Worm (Caenorhabditis elegans) whole organism, L1 larva: Measurements from ENCODE around the gene K11H12.9.

Experiments used
- C04F5.9 ChIP-seq: sonication (generic microtip); optimal IDR thresholded peaks from 2 replicates; lab custom pipeline; 2016; ENCODE audit warnings: missing genetic modification characterization, missing compliant biosample characterization
- C16A3.4 ChIP-seq: fragments of 150-350 bp; optimal IDR thresholded peaks from 2 replicates; lab custom pipeline; 2014; ENCODE audit warnings: missing biosample characterization, missing genetic modification characterization
- C34B4.2 ChIP-seq: sonication (generic microtip); optimal IDR thresholded peaks from 2 replicates; lab custom pipeline; 2017; ENCODE audit warnings: mild to moderate bottlenecking, missing genetic modification characterization, missing compliant biosample characterization
- alr-1 ChIP-seq: fragments of 200-800 bp; sonication (Bioruptor generic); optimal IDR thresholded peaks from 2 replicates; lab custom pipeline; 2018; ENCODE audit warnings: borderline replicate concordance, mild to moderate bottlenecking, missing genetic modification characterization, missing compliant biosample characterization
- ama-1 ChIP-seq: fragments of 150-350 bp; optimal IDR thresholded peaks from 2 replicates; lab custom pipeline; 2014
- ceh-82 ChIP-seq, 3 experiments: fragments of 150-350 bp in 1 of 3; sonication (generic microtip) in 2 of 3; optimal IDR thresholded peaks; 2 replicates each; lab custom pipeline; 2014 to 2017; ENCODE audit warnings: missing biosample characterization in 3 of 3, missing genetic modification characterization in 3 of 3
- ceh-90 ChIP-seq: sonication (generic microtip); optimal IDR thresholded peaks from 2 replicates; lab custom pipeline; 2016; ENCODE audit warnings: missing genetic modification characterization, missing compliant biosample characterization
- ces-1 ChIP-seq: fragments of 150-350 bp; optimal IDR thresholded peaks from 2 replicates; lab custom pipeline; 2014; ENCODE audit warnings: missing biosample characterization, missing genetic modification reagents, missing genetic modification characterization
- dsc-1 ChIP-seq: sonication (generic microtip); optimal IDR thresholded peaks from 2 replicates; lab custom pipeline; 2016; ENCODE audit warnings: mild to moderate bottlenecking, missing genetic modification characterization, missing compliant biosample characterization
- efl-1 ChIP-seq, 4 experiments: fragments of 150-350 bp; optimal IDR thresholded peaks in 3 of 4; peaks in 1 of 4; 1 replicate in 1 of 4; 2 replicates in 3 of 4; lab custom pipeline; 2014; ENCODE audit warnings: missing biosample characterization in 2 of 4, missing genetic modification characterization in 2 of 4, missing genetic modification reagents in 2 of 4
- fkh-10 ChIP-seq: sonication (generic microtip); optimal IDR thresholded peaks from 2 replicates; lab custom pipeline; 2017; ENCODE audit warnings: missing biosample characterization, missing genetic modification reagents, missing genetic modification characterization
- fkh-4 ChIP-seq: sonication (generic microtip); optimal IDR thresholded peaks from 2 replicates; lab custom pipeline; 2016; ENCODE audit warnings: missing compliant biosample characterization, missing genetic modification characterization, borderline replicate concordance
- fkh-8 ChIP-seq: sonication (generic microtip); optimal IDR thresholded peaks from 2 replicates; lab custom pipeline; 2016; ENCODE audit warnings: mild to moderate bottlenecking, missing genetic modification characterization, missing compliant biosample characterization
- grh-1 ChIP-seq: fragments of 200-800 bp; sonication (Bioruptor generic); IDR thresholded peaks from 2 replicates; pipeline ENCODE4 v1.3.6; 2022; ENCODE audit warnings: missing genetic modification reagents, missing genetic modification characterization, missing compliant biosample characterization
- hlh-4 ChIP-seq: sonication (generic microtip); optimal IDR thresholded peaks from 2 replicates; lab custom pipeline; 2016; ENCODE audit warnings: mild to moderate bottlenecking, missing genetic modification characterization, missing compliant biosample characterization
- lin-14 ChIP-seq: fragments of 200-800 bp; sonication (Bioruptor generic); optimal IDR thresholded peaks from 2 replicates; lab custom pipeline; 2018; ENCODE audit warnings: mild to moderate bottlenecking, missing genetic modification characterization, moderate library complexity, missing compliant biosample characterization
- lin-15B ChIP-seq: fragments of 150-350 bp; sonication (generic microtip); optimal IDR thresholded peaks from 3 replicates; lab custom pipeline; 2014; ENCODE audit warnings: missing biosample characterization, missing genetic modification characterization
- lin-35 ChIP-seq, 2 experiments: fragments of 150-350 bp; optimal IDR thresholded peaks; 2 replicates each; lab custom pipeline; 2014; ENCODE audit warnings: missing biosample characterization in 2 of 2, missing genetic modification characterization in 2 of 2, missing genetic modification reagents in 2 of 2
- lsy-2 ChIP-seq, 2 experiments: fragments of 150-350 bp; optimal IDR thresholded peaks; 2 replicates each; lab custom pipeline; 2014; ENCODE audit warnings: missing biosample characterization in 2 of 2, missing genetic modification characterization in 2 of 2
- mdl-1 ChIP-seq, 2 experiments: fragments of 150-350 bp; optimal IDR thresholded peaks; 2 replicates each; lab custom pipeline; 2014 to 2017; ENCODE audit warnings: missing biosample characterization in 2 of 2, missing genetic modification characterization in 2 of 2, inconsistent platforms in 1 of 2
- mef-2 ChIP-seq: fragments of 150-350 bp; optimal IDR thresholded peaks from 2 replicates; lab custom pipeline; 2014; ENCODE audit warnings: missing biosample characterization, missing genetic modification characterization
- mep-1 ChIP-seq: fragments of 150-350 bp; optimal IDR thresholded peaks from 2 replicates; lab custom pipeline; 2014; ENCODE audit warnings: missing biosample characterization, missing genetic modification characterization
- nhr-19 ChIP-seq: fragments of 200-800 bp; sonication (Bioruptor generic); conservative IDR thresholded peaks from 2 replicates; pipeline ENCODE4 v1.3.6; 2022; ENCODE audit warnings: missing genetic modification characterization, missing compliant biosample characterization
- nhr-20 ChIP-seq: sonication (generic microtip); optimal IDR thresholded peaks from 2 replicates; lab custom pipeline; 2016; ENCODE audit warnings: mild to moderate bottlenecking, missing genetic modification characterization, missing compliant biosample characterization
- nhr-47 ChIP-seq: sonication (generic microtip); optimal IDR thresholded peaks from 2 replicates; lab custom pipeline; 2016; ENCODE audit warnings: mild to moderate bottlenecking, missing genetic modification characterization, moderate library complexity, missing compliant biosample characterization
- nhr-71 ChIP-seq: sonication (generic microtip); optimal IDR thresholded peaks from 2 replicates; lab custom pipeline; 2016; ENCODE audit warnings: mild to moderate bottlenecking, missing genetic modification characterization, moderate library complexity, missing compliant biosample characterization
- nhr-76 ChIP-seq: sonication (generic microtip); optimal IDR thresholded peaks from 2 replicates; lab custom pipeline; 2017; ENCODE audit warnings: missing biosample characterization, missing genetic modification characterization
- nhr-84 ChIP-seq: sonication (generic microtip); optimal IDR thresholded peaks from 2 replicates; lab custom pipeline; 2017; ENCODE audit warnings: missing biosample characterization, missing genetic modification characterization
- nhr-85 ChIP-seq: sonication (generic microtip); peaks from one replicate; lab custom pipeline; 2016; ENCODE audit warnings: missing genetic modification characterization, inconsistent platforms, missing compliant biosample characterization
- nhr-90 ChIP-seq: sonication (generic microtip); optimal IDR thresholded peaks from 2 replicates; lab custom pipeline; 2016; ENCODE audit warnings: mild to moderate bottlenecking, missing genetic modification characterization, missing compliant biosample characterization; ENCODE audit not compliant: poor library complexity
- pax-3 ChIP-seq: fragments of 200-800 bp; sonication (Bioruptor generic); optimal IDR thresholded peaks from 2 replicates; lab custom pipeline; 2018; ENCODE audit warnings: mild to moderate bottlenecking, missing genetic modification characterization, moderate library complexity, missing compliant biosample characterization
- rnt-1 ChIP-seq: sonication (generic microtip); optimal IDR thresholded peaks from 2 replicates; lab custom pipeline; 2016; ENCODE audit warnings: mild to moderate bottlenecking, missing genetic modification characterization, moderate library complexity, missing compliant biosample characterization
- skn-1 ChIP-seq: fragments of 150-350 bp; optimal IDR thresholded peaks from 2 replicates; lab custom pipeline; 2014; ENCODE audit warnings: missing biosample characterization, missing genetic modification characterization
- sox-4 ChIP-seq: sonication (generic microtip); optimal IDR thresholded peaks from 2 replicates; lab custom pipeline; 2016; ENCODE audit warnings: missing genetic modification characterization, missing compliant biosample characterization
- sup-37 ChIP-seq: fragments of 200-800 bp; sonication (Bioruptor generic); optimal IDR thresholded peaks from 2 replicates; lab custom pipeline; 2018; ENCODE audit warnings: mild to moderate bottlenecking, missing genetic modification characterization, missing compliant biosample characterization
- unc-98 ChIP-seq: fragments of 200-800 bp; sonication (Bioruptor generic); IDR thresholded peaks from 2 replicates; pipeline ENCODE4 v1.3.6; 2022; ENCODE audit warnings: missing genetic modification characterization, missing compliant biosample characterization
- vab-15 ChIP-seq: sonication (generic microtip); optimal IDR thresholded peaks from 2 replicates; lab custom pipeline; 2017; ENCODE audit warnings: missing genotype, mild to moderate bottlenecking, missing genetic modification characterization, missing compliant biosample characterization
- ztf-11 ChIP-seq, 2 experiments: sonication (generic microtip); optimal IDR thresholded peaks; 2 replicates each; lab custom pipeline; 2016 to 2017; ENCODE audit warnings: missing genetic modification characterization in 2 of 2, missing biosample characterization in 1 of 2, missing compliant biosample characterization in 1 of 2

The K11H12.9 gene

DNA sequence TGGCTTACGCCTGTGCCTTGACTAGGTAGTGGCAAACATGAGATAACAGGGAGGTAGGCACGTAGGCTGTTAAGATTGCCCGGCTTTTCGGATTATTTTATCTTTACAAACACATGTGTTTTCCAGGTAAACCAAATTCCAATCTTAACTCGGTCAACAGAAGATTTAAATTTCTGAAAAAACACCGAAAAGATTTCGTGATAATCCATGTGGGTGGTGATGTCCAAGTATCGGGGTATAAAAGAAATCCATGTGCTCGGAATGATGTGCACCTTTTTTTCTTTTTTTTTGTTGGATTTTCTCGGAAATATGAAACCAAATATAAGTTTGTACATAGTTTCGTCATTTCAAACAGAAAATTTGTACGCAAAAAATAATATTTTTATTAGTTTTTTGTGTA is 6.0 kb upstream of the K11H12.9 start (continued):
- TF ChIP-seq sox-4 (tag; lab: Kevin White, UChicago) = peak; percentile 62
- TF ChIP-seq vab-15 (tag; lab: Kevin White, UChicago) = no peak
- TF ChIP-seq C04F5.9 (tag; lab: Kevin White, UChicago) = no peak
- no peak for TF ChIP-seq nhr-90 (tag; lab: Kevin White, UChicago)
- no peak for TF ChIP-seq lin-35 (GFP tag; optimal IDR thresholded peaks at IDR 0.05; lab: Kevin White, UChicago)
- no peak for TF ChIP-seq fkh-8
- no peak for TF ChIP-seq mep-1
- TF ChIP-seq ces-1 (GFP tag; lab: Kevin White, UChicago) = no peak
- TF ChIP-seq rnt-1 (tag; lab: Kevin White, UChicago) = no peak
- TF ChIP-seq ztf-11 (tag; optimal IDR thresholded peaks at IDR 0.05; lab: Kevin White, UChicago) = no peak
- peak; percentile 29 for TF ChIP-seq nhr-71 (tag; lab: Kevin White, UChicago)
- no peak for TF ChIP-seq fkh-4 (tag; lab: Kevin White, UChicago)
- TF ChIP-seq dsc-1 (tag; lab: Kevin White, UChicago) = peak; percentile 87
- TF ChIP-seq skn-1 = no peak
- peak; percentile 28 for TF ChIP-seq nhr-47 (tag; lab: Kevin White, UChicago)
- TF ChIP-seq mdl-1 (tag; optimal IDR thresholded peaks at IDR 0.05; lab: Kevin White, UChicago) = no peak

- TF ChIP-seq nhr-47 (tag; lab: Kevin White, UChicago) = peak; percentile 18
- TF ChIP-seq dsc-1 (tag; lab: Kevin White, UChicago) = peak; percentile 78
- TF ChIP-seq fkh-8 = peak; percentile 59
- peak; percentile 39 for TF ChIP-seq pax-3 (tag; lab: Kevin White, UChicago)
- TF ChIP-seq efl-1 (optimal IDR thresholded peaks at IDR 0.05; lab: Kevin White, UChicago) = no peak
- no peak for TF ChIP-seq efl-1 (GFP tag; optimal IDR thresholded peaks at IDR 0.05 in 1 of 2; lab: Kevin White, UChicago)
- TF ChIP-seq sup-37 (GFP tag; lab: Kevin White, UChicago) = no peak
- TF ChIP-seq unc-98 (GFP tag; lab: Robert Waterston, UW) = no peak
These were observed 1.1 kb upstream of the K11H12.9 start for ce11 chrIV:648362-648761.

DNA sequence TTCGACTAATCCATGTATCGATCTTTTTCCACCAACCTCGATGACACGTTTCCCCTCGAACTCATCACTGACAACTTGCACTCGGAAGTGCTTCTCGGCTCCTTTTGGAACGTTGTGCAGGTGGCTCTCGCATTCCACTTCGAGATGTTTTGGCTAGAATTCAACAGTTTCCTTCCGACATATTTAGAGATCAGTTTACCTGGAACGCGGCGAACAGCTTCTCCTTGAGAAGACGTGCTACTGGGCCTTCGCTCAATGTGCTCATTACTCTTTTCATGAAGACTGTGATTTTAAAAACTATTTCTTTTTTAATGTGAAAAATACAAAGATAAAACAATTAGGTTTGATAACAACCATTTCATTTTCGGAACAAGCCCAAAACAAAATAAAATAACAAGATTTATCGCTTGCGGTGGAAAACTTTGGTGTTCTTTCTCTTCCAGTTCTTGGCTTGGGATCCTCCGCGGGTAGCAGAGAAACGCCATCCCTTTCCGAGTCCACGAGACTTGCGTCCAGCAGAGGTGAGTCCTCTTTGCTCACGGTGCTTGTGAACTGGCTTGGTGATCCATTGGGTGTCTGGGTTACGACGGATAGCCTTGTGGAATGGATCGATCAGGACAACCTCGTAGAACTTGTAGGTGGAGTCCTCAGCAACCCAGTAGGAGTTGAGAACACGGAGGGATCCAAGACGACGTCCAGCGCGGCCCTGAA is 3.8 kb downstream of the K11H12.9 start, which contains the start of gene K11H12.1:
TSS of gene K11H12.1 (minus strand) at position 284 of the 711 bp plus-strand sequence.
- TF ChIP-seq lin-14 = no peak
- TF ChIP-seq ztf-11 (tag; optimal IDR thresholded peaks at IDR 0.05; lab: Kevin White, UChicago) = no peak
- no peak for TF ChIP-seq mef-2 (tag; lab: Kevin White, UChicago)
- no peak for TF ChIP-seq fkh-4 (tag; lab: Kevin White, UChicago)
- no peak for TF ChIP-seq ceh-82 (tag; optimal IDR thresholded peaks at IDR 0.05; lab: Kevin White, UChicago)
- TF ChIP-seq unc-98 (GFP tag; lab: Robert Waterston, UW) = no peak
- TF ChIP-seq efl-1 (optimal IDR thresholded peaks at IDR 0.05; lab: Kevin White, UChicago) = no peak
- TF ChIP-seq efl-1 (GFP tag; optimal IDR thresholded peaks at IDR 0.05 in 1 of 2; lab: Kevin White, UChicago) = peak in 1 of 2 experiments; percentile 63
- TF ChIP-seq nhr-19 = no peak
- TF ChIP-seq lsy-2 (tag; optimal IDR thresholded peaks at IDR 0.05; lab: Kevin White, UChicago) = peak in 1 of 2 experiments; percentile 46
- TF ChIP-seq nhr-85 = peak; percentile 37
- no peak for TF ChIP-seq nhr-76 (tag; lab: Kevin White, UChicago)
- no peak for TF ChIP-seq lin-15B (tag; lab: Kevin White, UChicago)
- no peak for TF ChIP-seq C34B4.2 (tag; lab: Kevin White, UChicago)
- TF ChIP-seq nhr-47 (tag; lab: Kevin White, UChicago) = no peak
- no peak for TF ChIP-seq nhr-20 (tag; lab: Kevin White, UChicago)
- no peak for TF ChIP-seq nhr-84 (tag; lab: Kevin White, UChicago)
- no peak for TF ChIP-seq ceh-90 (tag; lab: Kevin White, UChicago)
- no peak for TF ChIP-seq fkh-10
- TF ChIP-seq grh-1 = no peak
- no peak for TF ChIP-seq ama-1
- no peak for TF ChIP-seq alr-1 (tag; lab: Kevin White, UChicago)
- no peak for TF ChIP-seq C16A3.4 (tag; lab: Kevin White, UChicago)
- no peak for TF ChIP-seq hlh-4
